Worm (Caenorhabditis elegans) whole organism, early embryonic: ENCODE results near the gene F36D3.16.

Experiments used
- B0310.2 ChIP-seq: sonication (generic microtip); optimal IDR thresholded peaks from 2 replicates; lab custom pipeline; 2016; ENCODE audit warnings: mild to moderate bottlenecking, missing genetic modification characterization, missing compliant biosample characterization
- F13C5.2 ChIP-seq: sonication (generic microtip); optimal IDR thresholded peaks from 2 replicates; lab custom pipeline; 2017; ENCODE audit warnings: mild to moderate bottlenecking, missing genetic modification characterization, inconsistent platforms, missing compliant biosample characterization
- aly-1 ChIP-seq: sonication (generic microtip); optimal IDR thresholded peaks from 2 replicates; lab custom pipeline; 2016; ENCODE audit warnings: missing genetic modification characterization, missing compliant biosample characterization
- ama-1 ChIP-seq: fragments of 150-350 bp; optimal IDR thresholded peaks from 2 replicates; lab custom pipeline; 2014
- ceh-13 ChIP-seq: fragments of 200-800 bp; sonication (Bioruptor generic); optimal IDR thresholded peaks from 2 replicates; lab custom pipeline; 2018; ENCODE audit warnings: mild to moderate bottlenecking, missing genetic modification characterization, missing compliant biosample characterization
- ceh-36 ChIP-seq: sonication (generic microtip); optimal IDR thresholded peaks from 2 replicates; lab custom pipeline; 2016; ENCODE audit warnings: missing genetic modification characterization, inconsistent platforms, missing compliant biosample characterization
- ets-7 ChIP-seq: sonication (generic microtip); optimal IDR thresholded peaks from 2 replicates; lab custom pipeline; 2016; ENCODE audit warnings: missing genotype, missing genetic modification characterization, missing compliant biosample characterization
- flt-1 ChIP-seq: fragments of 200-800 bp; sonication (Bioruptor generic); IDR thresholded peaks from 2 replicates; pipeline ENCODE4 v1.3.6; 2022; ENCODE audit warnings: missing genetic modification characterization, missing compliant biosample characterization
- hmbx-1 ChIP-seq: sonication (generic microtip); optimal IDR thresholded peaks from 2 replicates; lab custom pipeline; 2016; ENCODE audit warnings: mild to moderate bottlenecking, missing genetic modification characterization, missing compliant biosample characterization
- hmg-4 ChIP-seq: fragments of 200-800 bp; sonication (Bioruptor generic); optimal IDR thresholded peaks from 2 replicates; lab custom pipeline; 2018; ENCODE audit warnings: mild to moderate bottlenecking, missing genetic modification characterization, missing compliant biosample characterization
- hnd-1 ChIP-seq: sonication (generic microtip); optimal IDR thresholded peaks from 2 replicates; lab custom pipeline; 2016; ENCODE audit warnings: missing genetic modification characterization, missing compliant biosample characterization
- pes-1 ChIP-seq: fragments of 200-800 bp; sonication (Bioruptor generic); IDR thresholded peaks from 2 replicates; pipeline ENCODE4 v1.3.6; 2022; ENCODE audit warnings: missing genetic modification reagents, missing genetic modification characterization, missing compliant biosample characterization
- scrt-1 ChIP-seq: fragments of 200-800 bp; sonication (Bioruptor generic); IDR thresholded peaks from 2 replicates; pipeline ENCODE4 v1.3.6; 2022; ENCODE audit warnings: missing genetic modification characterization, missing compliant biosample characterization
- sea-1 ChIP-seq: fragments of 200-800 bp; sonication (Bioruptor generic); conservative IDR thresholded peaks from 2 replicates; pipeline ENCODE4 v1.3.6; 2022; ENCODE audit warnings: missing genetic modification characterization, missing compliant biosample characterization
- tbx-11 ChIP-seq: fragments of 200-800 bp; sonication (Bioruptor generic); IDR thresholded peaks from 2 replicates; pipeline ENCODE4 v1.3.6; 2022; ENCODE audit warnings: missing genetic modification characterization, missing compliant biosample characterization
- tbx-37 ChIP-seq: fragments of 200-800 bp; sonication (Bioruptor generic); conservative IDR thresholded peaks from 2 replicates; pipeline ENCODE4 v1.3.6; 2022; ENCODE audit warnings: missing genetic modification reagents, missing genetic modification characterization, missing compliant biosample characterization
- tra-4 ChIP-seq: sonication (generic microtip); optimal IDR thresholded peaks from 2 replicates; lab custom pipeline; 2017; ENCODE audit warnings: missing genetic modification characterization, missing compliant biosample characterization

The F36D3.16 gene

DNA sequence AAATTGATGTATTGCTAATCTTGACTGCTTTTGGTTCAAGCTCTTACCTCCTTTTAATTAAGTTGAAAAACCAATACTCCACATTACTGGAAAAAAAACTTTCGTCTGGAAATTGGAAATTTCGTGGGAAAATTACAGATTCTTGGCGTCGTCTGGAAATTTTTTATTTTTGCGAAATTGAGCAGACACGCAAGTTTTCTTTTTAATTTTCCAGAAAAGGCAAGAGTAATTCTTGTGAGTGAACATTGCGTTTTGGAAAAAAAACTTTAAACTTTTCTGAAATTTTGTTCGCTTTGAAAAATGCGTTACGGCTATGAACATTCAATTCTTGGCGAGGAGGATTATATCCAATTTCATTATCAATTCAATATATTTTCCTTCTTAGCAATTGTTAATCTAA is 37.7 kb downstream of the F36D3.16 start, which contains the start of gene sru-45:
sru-45 (plus strand) TSS at position 301 of the 400 bp plus-strand sequence.
- TF ChIP-seq B0310.2 (tag; lab: Kevin White, UChicago) (no peak), tra-4 (tag; lab: Kevin White, UChicago) (no peak), F13C5.2 (tag; lab: Kevin White, UChicago) (no peak), aly-1 (tag; lab: Kevin White, UChicago) (no peak), pes-1 (no peak), sea-1 (GFP tag; lab: Robert Waterston, UW) (no peak), scrt-1 (GFP tag; lab: Robert Waterston, UW) (no peak), hnd-1 (no peak), ceh-36 (tag; lab: Kevin White, UChicago) (no peak), flt-1 (GFP tag; lab: Robert Waterston, UW) (no peak), ets-7 (tag; lab: Kevin White, UChicago) (no peak), tbx-37 (GFP tag; lab: Robert Waterston, UW) (no peak), hmg-4 (GFP tag; lab: Kevin White, UChicago) (no peak), ceh-13 (no peak), ama-1 (lab: Kevin White, UChicago) (no peak), tbx-11 (no peak), hmbx-1 (tag; lab: Kevin White, UChicago) (no peak)

DNA sequence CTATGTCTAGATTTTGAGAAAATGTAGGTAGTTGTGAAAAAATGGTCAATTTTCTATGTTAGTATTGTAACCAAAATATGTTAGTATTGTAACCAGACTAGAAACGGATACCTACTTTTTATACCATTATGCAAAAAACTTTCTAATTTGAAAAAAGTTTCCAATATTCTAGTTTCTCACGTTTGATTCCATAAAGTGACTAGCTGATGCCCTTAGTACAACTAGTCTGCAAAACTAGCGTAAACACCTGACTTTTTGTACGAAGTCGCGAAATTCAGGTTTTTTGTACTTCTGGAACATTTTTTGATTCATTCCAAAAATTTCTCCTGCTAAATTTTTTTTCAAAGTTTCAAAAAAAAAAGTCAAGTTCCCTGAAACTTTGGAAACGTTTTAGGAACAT is 40.2 kb downstream of the F36D3.16 start:
- no peak for TF ChIP-seq ceh-13
- TF ChIP-seq ceh-36 (tag; lab: Kevin White, UChicago): no peak
- no peak for TF ChIP-seq sea-1 (GFP tag; lab: Robert Waterston, UW)
- no peak for TF ChIP-seq tra-4 (tag; lab: Kevin White, UChicago)
- no peak for TF ChIP-seq tbx-11
- TF ChIP-seq hmg-4 (GFP tag; lab: Kevin White, UChicago): no peak
- no peak for TF ChIP-seq ama-1 (lab: Kevin White, UChicago)
- TF ChIP-seq ets-7 (tag; lab: Kevin White, UChicago): no peak
- TF ChIP-seq hmbx-1 (tag; lab: Kevin White, UChicago): no peak
- no peak for TF ChIP-seq B0310.2 (tag; lab: Kevin White, UChicago)
- TF ChIP-seq scrt-1 (GFP tag; lab: Robert Waterston, UW): no peak
- TF ChIP-seq hnd-1: no peak
- TF ChIP-seq tbx-37 (GFP tag; lab: Robert Waterston, UW): no peak
- TF ChIP-seq flt-1 (GFP tag; lab: Robert Waterston, UW): no peak

DNA sequence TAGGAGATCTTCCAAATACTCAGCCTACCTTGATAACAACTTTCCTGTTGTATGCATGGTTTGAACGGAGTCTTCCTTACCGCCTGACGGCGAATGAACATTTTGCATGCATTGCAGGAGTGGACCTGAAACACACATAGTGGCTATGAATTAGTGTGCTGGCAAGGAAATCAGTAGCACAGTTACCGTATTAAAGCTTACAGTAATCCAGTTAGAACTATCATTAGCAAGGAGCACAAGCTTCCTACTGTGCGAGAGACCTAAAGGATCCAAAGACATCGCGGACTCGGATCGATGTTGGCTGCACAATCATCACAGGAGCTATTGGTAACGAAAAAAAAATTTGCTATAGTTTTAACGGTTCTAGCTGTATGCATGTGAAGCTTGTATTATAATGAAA is 42.8 kb downstream of the F36D3.16 start, which contains the start of gene nhr-233:
nhr-233 (minus strand) TSS at position 101 of the 400 bp plus-strand sequence.
- no peak for TF ChIP-seq ama-1 (lab: Kevin White, UChicago)
- TF ChIP-seq B0310.2 (tag; lab: Kevin White, UChicago): no peak

ce11 chrV:16573168-16573567 is 45.3 kb downstream of the F36D3.16 start, which contains the start of gene str-149:
TSS of gene str-149 (plus strand) at chrV:16573468.
- TF ChIP-seq sea-1 (GFP tag; lab: Robert Waterston, UW): no peak
- no peak for TF ChIP-seq F13C5.2 (tag; lab: Kevin White, UChicago)

DNA sequence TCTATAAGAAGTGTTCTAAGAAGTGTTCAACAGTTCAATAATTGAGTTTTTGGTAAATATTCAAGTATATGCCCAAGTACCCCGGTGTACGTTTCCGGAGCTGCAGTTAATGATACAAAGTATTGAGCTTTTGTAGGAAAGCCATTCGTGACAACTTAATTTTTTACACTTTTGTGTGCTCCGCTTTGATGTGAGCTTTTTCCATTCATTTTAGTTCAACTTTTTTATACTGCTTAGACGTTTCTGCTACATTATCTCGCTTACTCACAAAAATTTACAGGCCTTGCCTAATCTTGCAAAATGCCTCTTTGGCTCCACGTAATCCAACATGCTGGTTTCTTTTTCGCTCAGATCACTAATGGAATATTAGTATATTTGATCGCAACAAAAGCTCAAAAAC is 48.0 kb downstream of the F36D3.16 start, which contains the start of gene str-151:
str-151 (plus strand) TSS at position 301 of the 400 bp plus-strand sequence.
- TF ChIP-seq ama-1 (lab: Kevin White, UChicago) (no peak), scrt-1 (GFP tag; lab: Robert Waterston, UW) (no peak), F13C5.2 (tag; lab: Kevin White, UChicago) (no peak), flt-1 (GFP tag; lab: Robert Waterston, UW) (no peak), aly-1 (tag; lab: Kevin White, UChicago) (no peak), tra-4 (tag; lab: Kevin White, UChicago) (no peak)
